Fruit fly (Drosophila melanogaster): ENCODE data around the gene trh.

dm6 chr3L:438297-438696, 45.9 kb upstream of the trh start:
- TF ChIP-seq CrebA (GFP tag; optimal IDR thresholded peaks at IDR 0.05; ENCODE audit: borderline replicate concordance) (no peak), Rel (GFP tag; optimal IDR thresholded peaks at IDR 0.05) (no peak), Rel (tag; optimal IDR thresholded peaks at IDR 0.05) (no peak), usp (GFP tag; optimal IDR thresholded peaks at IDR 0.05) (no peak), OdsH (GFP tag; optimal IDR thresholded peaks at IDR 0.05) (no peak), Myc (optimal IDR thresholded peaks at IDR 0.05) (no peak), Hr83 (GFP tag; optimal IDR thresholded peaks at IDR 0.05; ENCODE audit: poor library complexity, severe bottlenecking) (no peak), Dfd (GFP tag; optimal IDR thresholded peaks at IDR 0.05) (no peak), Hnf4 (GFP tag; optimal IDR thresholded peaks at IDR 0.05) (no peak), N (GFP tag; optimal IDR thresholded peaks at IDR 0.05) (no peak), dl (GFP tag; optimal IDR thresholded peaks at IDR 0.05; ENCODE audit: insufficient read depth in 1 of 2, partially characterized antibody in 2 of 2) (no peak), ey (GFP tag; optimal IDR thresholded peaks at IDR 0.05) (no peak), sage (GFP tag; optimal IDR thresholded peaks at IDR 0.05) (no peak), foxo (GFP tag; optimal IDR thresholded peaks at IDR 0.05) (no peak)

Measured in whole organism, wandering third instar larva.